Worm (Caenorhabditis elegans): ENCODE results near the gene algn-9.

DNA sequence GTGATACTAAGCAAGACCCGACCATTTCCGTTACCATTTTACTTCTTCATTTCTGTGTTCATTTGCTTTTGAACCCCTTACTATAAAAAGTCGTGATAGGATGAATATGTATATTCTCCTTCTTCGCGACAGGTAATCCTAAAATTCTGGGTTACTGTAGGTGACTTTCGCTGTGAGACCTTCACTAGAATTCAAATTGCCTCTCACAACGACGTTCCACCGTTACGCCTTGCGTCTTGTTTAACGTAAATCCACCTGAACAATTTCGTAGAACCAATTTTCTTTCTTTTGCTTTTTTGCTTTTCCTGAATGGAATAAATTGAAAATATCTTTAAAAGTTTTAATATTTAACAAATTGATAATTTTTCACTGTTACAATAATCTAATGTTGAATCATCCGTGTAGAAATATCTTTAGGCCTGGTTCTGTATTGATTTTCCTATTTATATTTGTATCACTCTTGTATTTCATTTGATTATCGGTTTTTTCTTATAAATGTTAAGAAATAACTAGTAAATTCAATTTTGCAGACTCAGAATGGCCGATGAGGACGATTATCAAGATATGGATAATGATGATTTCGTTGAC, 5.2 kb upstream of the algn-9 start, which contains the start of gene rpb-6:
- no peak for TF ChIP-seq egl-43 (GFP tag; IDR thresholded peaks at IDR 0.05)
- TF ChIP-seq fos-1 (tag; optimal IDR thresholded peaks at IDR 0.05): no peak
- TF ChIP-seq mep-1 (tag; optimal IDR thresholded peaks at IDR 0.05): no peak
- TF ChIP-seq ztf-11 (tag; optimal IDR thresholded peaks at IDR 0.05): no peak
- no peak for TF ChIP-seq madf-9 (GFP tag; conservative IDR thresholded peaks at IDR 0.05)
- no peak for TF ChIP-seq mxl-3 (GFP tag; optimal IDR thresholded peaks at IDR 0.05)
- no peak for TF ChIP-seq snpc-1.2 (GFP tag; IDR thresholded peaks at IDR 0.05)
- no peak for TF ChIP-seq lin-38 (GFP tag; IDR thresholded peaks at IDR 0.05)
- TF ChIP-seq pha-4 (GFP tag; IDR thresholded peaks at IDR 0.05): no peak
- no peak for TF ChIP-seq pha-4 (tag; optimal IDR thresholded peaks at IDR 0.05)

Measured in whole organism, L4 larva.